Worm (Caenorhabditis elegans) whole organism, mixed stage, embryonic: Measurements from ENCODE around the gene ddx-35.

Source experiments
- bed-3 ChIP-seq: fragments of 200-800 bp; sonication (Bioruptor generic); optimal IDR thresholded peaks from 3 replicates; lab custom pipeline; 2018; ENCODE audit warnings: mild to moderate bottlenecking, missing genetic modification characterization, moderate library complexity, missing compliant biosample characterization
- ceh-39 ChIP-seq: fragments of 150-350 bp; optimal IDR thresholded peaks from 2 replicates; lab custom pipeline; 2014; ENCODE audit warnings: missing biosample characterization, missing genetic modification characterization
- elt-1 ChIP-seq: sonication (generic microtip); optimal IDR thresholded peaks from 2 replicates; lab custom pipeline; 2017; ENCODE audit warnings: missing genetic modification characterization, mild to moderate bottlenecking, missing compliant biosample characterization, antibody characterized with exemption, moderate library complexity, borderline replicate concordance; ENCODE audit not compliant: insufficient read depth
- ham-2 ChIP-seq: fragments of 200-800 bp; sonication (Bioruptor generic); optimal IDR thresholded peaks from 2 replicates; lab custom pipeline; 2018; ENCODE audit warnings: mild to moderate bottlenecking, missing genetic modification characterization, missing compliant biosample characterization
- lsy-2 ChIP-seq: fragments of 150-350 bp; optimal IDR thresholded peaks from 2 replicates; lab custom pipeline; 2014; ENCODE audit warnings: missing biosample characterization, missing genetic modification characterization
- nhr-12 ChIP-seq: fragments of 150-350 bp; optimal IDR thresholded peaks from 2 replicates; lab custom pipeline; 2014; ENCODE audit warnings: missing biosample characterization, missing genetic modification characterization
- nhr-28 ChIP-seq: fragments of 150-350 bp; optimal IDR thresholded peaks from 2 replicates; lab custom pipeline; 2014; ENCODE audit warnings: missing biosample characterization, missing genetic modification characterization
- pha-4 ChIP-seq: fragments of 150-350 bp; optimal IDR thresholded peaks from 2 replicates; lab custom pipeline; 2018; ENCODE audit warnings: missing biosample characterization, missing genetic modification reagents, missing genetic modification characterization
- snpc-4 ChIP-seq: fragments of 150-350 bp; optimal IDR thresholded peaks from 2 replicates; lab custom pipeline; 2014; ENCODE audit warnings: missing biosample characterization, missing genetic modification characterization
- sptf-1 ChIP-seq: sonication (generic microtip); optimal IDR thresholded peaks from 2 replicates; lab custom pipeline; 2017; ENCODE audit warnings: mild to moderate bottlenecking, missing genetic modification characterization, moderate library complexity, missing compliant biosample characterization
- unc-62 ChIP-seq: fragments of 150-350 bp; optimal IDR thresholded peaks from 2 replicates; lab custom pipeline; 2014; ENCODE audit warnings: missing biosample characterization, missing genetic modification reagents, missing genetic modification characterization
- zip-8 ChIP-seq: fragments of 150-350 bp; optimal IDR thresholded peaks from 2 replicates; lab custom pipeline; 2014; ENCODE audit warnings: missing biosample characterization, missing genetic modification characterization
- ztf-11 ChIP-seq: fragments of 150-350 bp; optimal IDR thresholded peaks from 2 replicates; lab custom pipeline; 2014; ENCODE audit warnings: missing biosample characterization, missing genetic modification characterization

- TF ChIP-seq nhr-12 (tag; lab: Kevin White, UChicago) (no peak), snpc-4 (tag; lab: Kevin White, UChicago) (no peak), elt-1 (tag; lab: Kevin White, UChicago) (no peak), ceh-39 (tag; lab: Kevin White, UChicago) (no peak), unc-62 (GFP tag; lab: Kevin White, UChicago) (no peak), lsy-2 (tag; lab: Kevin White, UChicago) (no peak), bed-3 (GFP tag; lab: Kevin White, UChicago) (no peak), ham-2 (no peak), zip-8 (no peak), sptf-1 (tag; lab: Kevin White, UChicago) (no peak), nhr-28 (tag; lab: Kevin White, UChicago) (no peak), pha-4 (no peak), ztf-11 (no peak)
Observed at ce11 chrIII:1508244-1508643, 46.0 kb downstream of the ddx-35 start.
